Worm (Caenorhabditis elegans) whole organism, L4/young adult: ENCODE results near the gene ZK1240.1.
A peak's percentile ranks its signal among the peaks of the same experiment; 100 is the strongest.

Experiments used
- W03F9.2 ChIP-seq: fragments of 150-350 bp; optimal IDR thresholded peaks from 2 replicates; lab custom pipeline; 2014; ENCODE audit warnings: missing biosample characterization, missing genetic modification characterization
- dao-5 ChIP-seq: sonication (generic microtip); optimal IDR thresholded peaks from 2 replicates; lab custom pipeline; 2016; ENCODE audit warnings: missing genotype, missing genetic modification characterization, moderate library complexity, missing compliant biosample characterization
- him-1 ChIP-seq: sonication (generic microtip); optimal IDR thresholded peaks from 2 replicates; lab custom pipeline; 2016; ENCODE audit warnings: missing genotype, missing genetic modification reagents, missing genetic modification characterization, missing compliant biosample characterization

ZK1240.1 gene

DNA sequence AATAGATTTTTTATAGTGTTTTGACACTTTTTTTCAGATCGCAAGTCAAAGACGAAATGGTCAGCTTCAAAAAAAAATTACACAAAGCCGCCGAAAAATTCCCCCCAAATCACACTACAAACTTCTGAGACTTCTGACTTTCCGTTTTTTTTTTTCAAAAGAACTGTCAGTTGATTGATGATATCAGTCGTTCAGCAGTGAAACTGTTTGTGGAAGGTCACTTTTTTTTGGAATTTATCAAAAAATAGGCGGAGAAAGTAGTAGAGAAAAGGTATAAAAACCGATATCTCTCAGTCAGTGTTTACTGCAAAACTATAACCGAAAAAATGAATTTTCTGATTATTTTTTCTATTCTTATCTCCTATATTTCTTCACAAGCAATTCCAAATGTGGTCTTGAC is 23.8 kb downstream of the ZK1240.1 start, which contains the start of gene F43C11.3:
Gene F43C11.3, plus strand, starts transcription at position 301 of the 400 bp plus-strand sequence.
- TF ChIP-seq dao-5, result no peak
- no peak for TF ChIP-seq him-1 (tag; lab: Kevin White, UChicago)
- no peak for TF ChIP-seq W03F9.2 (tag; lab: Kevin White, UChicago)

DNA sequence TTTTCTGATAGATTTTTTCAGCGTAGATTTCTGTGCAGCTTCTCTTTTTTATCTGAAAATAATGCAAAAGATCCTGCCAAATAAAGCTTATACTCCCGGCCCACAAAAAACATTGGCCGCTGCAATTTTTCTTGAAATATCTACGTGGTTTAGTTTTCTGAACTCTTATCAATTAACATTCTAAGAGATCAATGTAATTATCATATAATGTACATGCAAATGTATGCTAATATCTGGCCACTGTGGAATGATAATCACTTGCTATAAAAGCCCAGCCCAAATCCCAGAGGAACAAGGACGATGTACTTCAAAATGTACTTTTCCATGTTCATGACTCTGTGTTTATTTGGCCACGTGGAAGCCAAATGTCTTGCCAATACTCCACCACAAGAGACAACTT is 25.3 kb downstream of the ZK1240.1 start, which contains the start of gene F43C11.2:
Gene F43C11.2, plus strand, starts transcription at position 301 of the 400 bp plus-strand sequence.
- TF ChIP-seq W03F9.2 (tag; lab: Kevin White, UChicago) (no peak), dao-5 (no peak), him-1 (tag; lab: Kevin White, UChicago) (no peak)

DNA sequence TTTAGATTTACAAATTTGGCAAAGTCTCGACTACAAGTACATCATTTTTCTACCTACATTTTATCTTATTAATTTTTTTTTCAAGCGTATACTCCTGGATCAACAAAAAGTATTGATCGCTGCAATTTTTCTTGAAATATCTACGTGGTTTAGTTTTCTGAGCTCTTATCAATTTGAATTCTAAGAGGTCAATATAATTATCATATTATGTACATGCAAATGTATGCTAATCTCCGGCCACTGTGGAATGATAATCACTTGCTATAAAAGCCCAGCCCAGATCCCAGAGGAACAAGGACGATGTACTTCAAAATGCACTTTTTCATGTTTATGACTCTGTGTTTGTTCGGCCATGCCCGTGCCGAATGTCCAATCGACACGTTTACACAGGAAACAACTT is 27.6 kb downstream of the ZK1240.1 start, which contains the start of gene F43C11.1:
Gene F43C11.1, plus strand, starts transcription at position 301 of the 400 bp plus-strand sequence.
- TF ChIP-seq him-1 (tag; lab: Kevin White, UChicago), result no peak
- TF ChIP-seq dao-5, result no peak
- TF ChIP-seq W03F9.2 (tag; lab: Kevin White, UChicago), result no peak

DNA sequence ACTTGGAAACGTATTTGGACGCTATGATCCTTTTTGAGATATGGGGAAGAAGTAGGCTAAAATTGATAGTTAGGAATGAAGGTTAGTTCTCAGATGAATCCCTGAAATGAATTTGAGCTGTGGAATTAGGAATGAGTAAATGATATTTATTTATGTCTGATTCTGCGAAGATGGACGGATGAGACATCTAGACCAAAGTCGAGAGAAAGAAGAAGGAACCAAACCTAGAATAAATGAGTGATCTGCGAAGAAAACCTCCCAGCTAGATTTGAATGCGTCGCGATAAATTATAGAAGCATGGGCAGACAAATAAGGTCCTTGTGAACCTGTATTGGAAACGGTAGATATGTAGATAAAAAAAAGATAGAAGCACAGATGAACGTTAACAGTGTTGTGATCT is 30.8 kb downstream of the ZK1240.1 start, which contains the start of gene F43C11.16:
Gene F43C11.16, minus strand, starts transcription at position 101 of the 400 bp plus-strand sequence.
- TF ChIP-seq him-1 (tag; lab: Kevin White, UChicago) (no peak), W03F9.2 (tag; lab: Kevin White, UChicago) (no peak), dao-5 (no peak)

DNA sequence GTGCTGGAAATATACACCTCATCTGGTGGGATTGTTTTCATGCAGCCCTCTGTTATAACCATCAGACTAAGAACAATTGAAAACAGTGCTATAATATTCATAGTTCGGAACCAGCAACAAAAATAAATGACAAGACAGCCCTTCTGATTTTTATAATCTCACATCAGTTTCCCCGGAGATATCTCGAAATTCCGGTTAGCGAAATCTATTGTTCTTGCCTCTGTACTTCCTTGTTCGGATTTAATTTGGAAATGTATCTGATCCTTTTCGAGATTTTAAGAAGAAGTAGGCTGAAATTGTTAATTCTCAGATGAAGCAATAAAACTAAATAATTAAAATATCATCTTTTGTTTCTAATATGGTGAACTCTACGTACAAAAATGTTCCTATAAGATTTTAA is 34.5 kb downstream of the ZK1240.1 start, which contains the start of gene F43C11.11:
Gene F43C11.11, minus strand, starts transcription at position 101 of the 400 bp plus-strand sequence.
- TF ChIP-seq him-1 (tag; lab: Kevin White, UChicago), result no peak
- no peak for TF ChIP-seq W03F9.2 (tag; lab: Kevin White, UChicago)
- no peak for TF ChIP-seq dao-5

DNA sequence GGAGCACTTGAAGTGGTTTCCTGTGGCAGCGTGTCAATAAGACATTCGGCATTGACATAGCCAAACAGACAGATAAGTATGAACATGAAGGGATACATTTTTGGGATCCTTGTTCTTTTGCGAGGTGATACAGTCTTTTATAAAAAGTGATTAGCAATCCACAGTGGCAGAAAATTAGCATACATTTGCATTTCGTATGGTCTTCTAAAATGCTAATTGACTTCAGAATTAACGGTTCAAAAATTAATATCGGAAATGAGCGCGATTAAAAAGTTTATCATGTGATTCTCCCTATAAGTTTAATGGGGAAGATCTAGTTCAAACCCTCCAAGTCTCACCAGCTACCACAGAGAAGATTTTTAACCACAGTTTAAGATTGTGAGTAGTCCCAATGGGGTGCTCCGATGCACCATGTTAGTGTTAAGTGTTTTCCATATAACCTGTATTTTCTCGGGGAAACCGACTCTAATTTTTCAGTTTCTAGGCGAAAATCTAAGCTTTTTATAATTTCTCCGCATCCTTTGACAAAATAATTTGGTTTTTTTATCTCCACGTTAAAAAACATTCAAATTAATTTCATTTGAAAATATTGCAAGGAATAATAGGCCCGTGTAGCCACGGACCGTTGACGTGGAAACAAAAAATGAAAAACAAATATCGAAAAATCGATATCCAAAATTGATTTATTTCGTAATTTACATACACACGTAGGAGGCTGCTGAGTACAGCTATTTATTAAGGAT is 37.6 kb downstream of the ZK1240.1 start, which contains the start of the genes F43C11.12 and F16G10.5:
Gene F43C11.12, minus strand, starts transcription at position 101 of the 743 bp plus-strand sequence.
Gene F16G10.5, plus strand, starts transcription at position 693 of the 743 bp plus-strand sequence.
- TF ChIP-seq dao-5, result no peak
- no peak for TF ChIP-seq him-1 (tag; lab: Kevin White, UChicago)
- no peak for TF ChIP-seq W03F9.2 (tag; lab: Kevin White, UChicago)

DNA sequence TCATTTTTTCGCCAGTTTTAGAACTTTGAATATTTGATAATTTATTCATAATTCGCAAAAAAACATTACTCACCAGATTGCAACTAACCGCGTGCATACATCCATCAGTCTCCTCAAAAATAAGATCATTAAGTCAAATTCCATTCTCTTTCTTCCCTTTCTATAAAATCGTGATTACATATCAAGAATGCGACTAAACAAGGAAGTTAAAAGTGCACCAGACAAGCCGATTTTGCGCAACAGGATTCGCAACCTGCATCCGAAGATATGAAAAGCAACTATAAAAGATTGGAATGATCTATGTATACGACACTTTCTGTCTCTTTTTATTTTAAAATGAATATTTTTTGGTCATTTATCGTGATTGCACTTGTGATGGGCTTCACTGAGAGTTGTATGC is 39.8 kb downstream of the ZK1240.1 start, which contains the start of gene hpo-25:
Gene hpo-25, plus strand, starts transcription at position 301 of the 400 bp plus-strand sequence.
- TF ChIP-seq him-1 (tag; lab: Kevin White, UChicago) (no peak), dao-5 (no peak), W03F9.2 (tag; lab: Kevin White, UChicago) (no peak)

DNA sequence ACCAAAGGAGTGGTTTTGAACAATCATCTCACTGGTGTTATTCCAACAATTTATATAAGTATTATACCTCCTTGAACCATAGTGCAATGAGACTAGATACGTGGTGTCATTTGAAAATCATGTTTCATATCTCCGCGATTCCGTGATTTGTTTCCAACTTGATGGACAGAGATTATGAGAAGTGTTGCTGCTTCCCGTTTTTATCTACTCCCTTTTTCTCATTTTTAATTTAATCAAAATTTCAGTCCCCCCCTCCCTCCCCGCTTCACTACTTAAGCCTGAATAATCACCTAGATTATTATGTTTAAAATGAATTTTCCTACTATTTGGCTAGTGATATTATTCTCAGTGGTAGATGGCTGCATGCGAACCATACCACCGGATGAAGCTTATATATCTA is 42.9 kb downstream of the ZK1240.1 start, which contains the start of gene F16G10.3:
Gene F16G10.3, plus strand, starts transcription at position 301 of the 400 bp plus-strand sequence.
- no peak for TF ChIP-seq W03F9.2 (tag; lab: Kevin White, UChicago)
- TF ChIP-seq him-1 (tag; lab: Kevin White, UChicago), result no peak
- TF ChIP-seq dao-5, result no peak

DNA sequence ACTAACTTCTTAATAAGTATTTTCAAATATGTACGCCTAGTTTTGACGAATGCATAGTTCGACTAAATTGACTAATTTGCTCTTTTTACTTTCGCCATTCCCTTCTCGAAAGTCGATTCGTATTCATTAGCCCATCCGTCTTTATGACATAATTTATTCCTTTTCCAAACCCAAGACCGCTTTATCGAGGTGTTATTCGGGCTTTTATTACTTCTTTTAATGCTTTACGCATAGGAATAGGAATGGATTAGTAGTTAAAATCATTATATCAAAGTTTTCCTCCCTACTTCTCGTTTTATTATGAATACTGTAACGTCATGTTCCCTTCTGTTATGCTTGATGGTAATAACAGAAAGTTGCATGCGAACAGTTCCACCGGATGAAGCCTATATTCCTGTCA is 45.8 kb downstream of the ZK1240.1 start, which contains the start of gene F16G10.2:
Gene F16G10.2, plus strand, starts transcription at position 301 of the 400 bp plus-strand sequence.
- TF ChIP-seq W03F9.2 (tag; lab: Kevin White, UChicago), result no peak
- no peak for TF ChIP-seq dao-5
- TF ChIP-seq him-1 (tag; lab: Kevin White, UChicago), result no peak

DNA sequence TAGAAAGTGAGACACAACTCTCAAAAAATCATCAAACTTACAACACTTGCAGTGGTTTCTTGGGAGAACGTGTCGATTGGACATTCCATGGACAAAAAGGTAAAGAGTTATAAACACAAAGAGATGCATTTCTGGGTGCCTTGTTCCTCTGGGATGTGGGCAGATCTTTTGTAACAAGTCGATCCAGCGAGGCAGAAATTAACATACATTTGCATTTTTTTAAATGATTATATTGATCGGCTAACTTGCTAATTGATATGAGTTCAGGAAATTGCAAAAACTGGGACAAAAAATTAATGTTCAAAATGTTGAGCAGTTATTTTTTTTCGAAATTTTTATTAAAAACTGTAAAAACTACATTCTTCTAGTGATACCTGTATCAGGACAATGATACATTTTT is 48.6 kb downstream of the ZK1240.1 start, which contains the start of gene F16G10.6:
Gene F16G10.6, minus strand, starts transcription at position 101 of the 400 bp plus-strand sequence.
- no peak for TF ChIP-seq him-1 (tag; lab: Kevin White, UChicago)

DNA sequence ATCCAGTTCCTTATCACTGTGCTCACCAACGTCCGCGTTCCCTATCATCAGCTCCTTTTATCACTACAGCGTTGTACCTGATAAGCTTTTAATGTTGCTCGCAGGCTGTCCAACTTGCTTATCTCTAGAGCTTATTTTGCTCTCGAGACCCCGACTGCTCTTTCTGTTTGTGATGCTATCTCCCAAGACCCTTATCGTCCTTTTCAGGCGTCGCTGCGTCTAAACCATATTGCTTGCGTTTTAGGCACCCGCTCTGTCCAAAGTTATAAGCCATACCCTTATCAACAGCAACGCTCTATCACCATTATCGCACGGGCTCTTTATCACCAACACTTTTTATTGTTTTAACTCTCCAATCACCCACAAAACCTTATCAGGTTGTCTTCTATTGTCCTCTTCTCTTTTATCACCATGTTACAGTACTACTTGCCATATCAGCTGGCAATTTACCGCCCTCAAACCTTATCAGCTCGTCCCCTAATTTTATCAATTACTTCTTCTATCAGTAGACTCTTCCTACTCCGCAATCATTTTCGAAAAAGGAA is 49.3 kb downstream of the ZK1240.1 start:
- TF ChIP-seq dao-5, result no peak
- TF ChIP-seq W03F9.2 (tag; lab: Kevin White, UChicago), result peak; percentile 18

DNA sequence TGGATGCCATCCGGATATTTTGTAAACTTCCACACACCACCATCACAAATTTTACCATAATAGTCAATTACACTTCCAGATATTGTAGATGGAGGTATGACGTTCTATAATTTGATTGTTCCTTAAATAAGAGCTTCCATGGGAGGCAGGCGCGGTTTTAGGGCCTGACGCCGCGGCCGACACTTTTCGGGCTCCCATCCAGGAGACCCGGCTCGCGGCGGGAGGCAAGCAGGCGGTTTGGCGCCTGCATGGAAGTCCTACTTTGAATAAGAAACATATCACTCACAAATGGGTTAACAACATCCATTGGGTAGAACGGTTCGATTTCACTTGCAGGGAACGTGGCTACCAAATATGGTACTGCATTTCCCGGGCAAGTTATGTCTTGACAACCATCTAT is 50.5 kb downstream of the ZK1240.1 start:
- TF ChIP-seq W03F9.2 (tag; lab: Kevin White, UChicago) (no peak), dao-5 (no peak), him-1 (tag; lab: Kevin White, UChicago) (no peak)

DNA sequence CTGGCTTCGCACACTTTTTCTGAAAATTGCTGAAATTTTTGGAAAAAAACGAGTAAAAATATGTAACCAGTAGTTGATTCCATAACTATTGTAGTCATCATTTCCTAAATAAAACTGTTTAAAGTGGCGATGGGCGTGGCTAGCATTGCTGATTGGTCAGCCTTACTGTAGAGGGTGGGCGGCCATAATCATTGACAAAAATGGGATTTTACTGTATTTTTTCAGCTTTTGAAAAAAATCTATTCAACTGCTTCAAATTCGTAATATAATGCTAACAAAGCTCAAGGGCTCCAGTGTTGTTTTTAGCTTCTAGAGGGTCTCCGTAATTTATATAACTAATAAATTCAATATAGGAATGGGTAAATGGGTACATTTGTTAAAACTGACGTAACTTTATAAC is 51.0 kb downstream of the ZK1240.1 start, which contains the start of gene F16G10.7:
Gene F16G10.7, minus strand, starts transcription at position 101 of the 400 bp plus-strand sequence.
- no peak for TF ChIP-seq W03F9.2 (tag; lab: Kevin White, UChicago)
- no peak for TF ChIP-seq dao-5
- no peak for TF ChIP-seq him-1 (tag; lab: Kevin White, UChicago)
